Worm (Caenorhabditis elegans): ENCODE measurements around the gene mev-1.

DNA sequence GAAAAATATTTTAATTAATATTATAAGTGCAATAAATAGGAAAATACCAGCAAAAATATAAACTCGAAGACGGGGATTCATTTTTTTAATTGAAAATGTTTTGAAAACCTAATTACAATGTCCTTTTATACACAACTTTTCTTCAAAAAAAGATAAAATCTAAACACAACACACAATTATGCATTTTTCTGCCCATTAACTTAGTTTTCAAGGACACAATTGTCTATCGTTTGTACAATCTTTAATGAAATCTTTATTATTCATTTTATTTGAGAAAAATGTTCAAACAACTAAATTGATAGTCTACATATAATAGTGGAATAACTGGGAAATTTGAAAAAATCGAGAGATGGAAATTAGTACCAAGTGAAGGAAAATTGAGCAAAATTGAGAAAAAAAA, 28.0 kb upstream of the mev-1 start, which contains the start of gene T07A5.1:
- TF ChIP-seq lin-35 (GFP tag; optimal IDR thresholded peaks at IDR 0.05) = no peak
- no peak for TF ChIP-seq F49E8.2 (tag; optimal IDR thresholded peaks at IDR 0.05; ENCODE audit: insufficient read depth)

Data from whole organism, young adult.